Worm (Caenorhabditis elegans) whole organism, mixed stage, embryonic: ENCODE measurements around the gene K10H10.9.

Experiments
- blmp-1 ChIP-seq: fragments of 150-350 bp; optimal IDR thresholded peaks from 2 replicates; lab custom pipeline; 2014; ENCODE audit warnings: missing biosample characterization, missing genetic modification characterization
- ceh-39 ChIP-seq: fragments of 150-350 bp; optimal IDR thresholded peaks from 2 replicates; lab custom pipeline; 2014; ENCODE audit warnings: missing biosample characterization, missing genetic modification characterization
- elt-3 ChIP-seq: fragments of 150-350 bp; optimal IDR thresholded peaks from 2 replicates; lab custom pipeline; 2014; ENCODE audit warnings: missing biosample characterization, missing genetic modification characterization
- lsy-2 ChIP-seq: fragments of 150-350 bp; optimal IDR thresholded peaks from 2 replicates; lab custom pipeline; 2014; ENCODE audit warnings: missing biosample characterization, missing genetic modification characterization
- sptf-1 ChIP-seq: sonication (generic microtip); optimal IDR thresholded peaks from 2 replicates; lab custom pipeline; 2017; ENCODE audit warnings: mild to moderate bottlenecking, missing genetic modification characterization, moderate library complexity, missing compliant biosample characterization
- unc-62 ChIP-seq: fragments of 150-350 bp; optimal IDR thresholded peaks from 2 replicates; lab custom pipeline; 2014; ENCODE audit warnings: missing biosample characterization, missing genetic modification reagents, missing genetic modification characterization
- ztf-11 ChIP-seq: fragments of 150-350 bp; optimal IDR thresholded peaks from 2 replicates; lab custom pipeline; 2014; ENCODE audit warnings: missing biosample characterization, missing genetic modification characterization

- TF ChIP-seq ceh-39 (tag; lab: Kevin White, UChicago) = no peak
- TF ChIP-seq lsy-2 (tag; lab: Kevin White, UChicago) = no peak
- TF ChIP-seq ztf-11 (tag; lab: Kevin White, UChicago) = no peak
- no peak for TF ChIP-seq elt-3 (tag; lab: Kevin White, UChicago)
- TF ChIP-seq unc-62 (GFP tag; lab: Kevin White, UChicago) = no peak
- TF ChIP-seq blmp-1 (tag; lab: Kevin White, UChicago) = no peak
- TF ChIP-seq sptf-1 (tag; lab: Kevin White, UChicago) = no peak
These were observed 4.8 kb downstream of the K10H10.9 start for ce11 chrII:14510162-14510561.
